Worm (Caenorhabditis elegans): ENCODE measurements around the gene nas-37.

nas-37 gene

ce11 chrX:9932226-9932773, 16.6 kb downstream of the nas-37 start, which contains the start of gene tsp-21:
Gene tsp-21 (plus strand): TSS chrX:9932371.
- TF ChIP-seq mdl-1 (tag; optimal IDR thresholded peaks at IDR 0.05) (peak in 1 of 2 experiments; percentile 71), ceh-82 (tag; optimal IDR thresholded peaks at IDR 0.05) (peak in 2 of 3 experiments; percentile 12 to 87), lir-3 (tag; optimal IDR thresholded peaks at IDR 0.05; ENCODE audit: poor library complexity) (no peak), nhr-76 (tag; optimal IDR thresholded peaks at IDR 0.05) (no peak), efl-1 (optimal IDR thresholded peaks at IDR 0.05) (peak; percentile 19 to 54), efl-1 (GFP tag; optimal IDR thresholded peaks at IDR 0.05 in 1 of 2) (peak in 1 of 2 experiments; percentile 65), xbp-1 (tag; optimal IDR thresholded peaks at IDR 0.05) (peak; percentile 62), jun-1 (tag; optimal IDR thresholded peaks at IDR 0.05) (peak; percentile 82), lin-35 (GFP tag; optimal IDR thresholded peaks at IDR 0.05) (peak; percentile 46 to 82), nhr-20 (tag; optimal IDR thresholded peaks at IDR 0.05) (peak; percentile 80), efl-3 (GFP tag; optimal IDR thresholded peaks at IDR 0.05) (no peak), fkh-8 (tag; optimal IDR thresholded peaks at IDR 0.05) (peak; percentile 32), snu-23 (GFP tag; optimal IDR thresholded peaks at IDR 0.05) (peak; percentile 91), fkh-10 (GFP tag; optimal IDR thresholded peaks at IDR 0.05) (no peak), isw-1 (GFP tag; IDR thresholded peaks at IDR 0.05) (no peak), alr-1 (tag; optimal IDR thresholded peaks at IDR 0.05; ENCODE audit: borderline replicate concordance) (no peak), sox-4 (tag; optimal IDR thresholded peaks at IDR 0.05) (no peak), sup-37 (GFP tag; optimal IDR thresholded peaks at IDR 0.05) (no peak), lin-13 (GFP tag; optimal IDR thresholded peaks at IDR 0.05) (peak; percentile 67), grh-1 (GFP tag; IDR thresholded peaks at IDR 0.05) (0 out of 2 replicates have a peak, but pooled peaks have one; percentile 9), swsn-7 (tag; optimal IDR thresholded peaks at IDR 0.05) (peak; percentile 66), aha-1 (tag; optimal IDR thresholded peaks at IDR 0.05) (no peak), unc-98 (GFP tag; IDR thresholded peaks at IDR 0.05) (no peak), unc-30 (tag; optimal IDR thresholded peaks at IDR 0.05) (no peak), aly-2 (tag; optimal IDR thresholded peaks at IDR 0.05) (no peak), lin-15B (tag; optimal IDR thresholded peaks at IDR 0.05) (no peak), pag-3 (tag; optimal IDR thresholded peaks at IDR 0.05; ENCODE audit: borderline replicate concordance, insufficient read depth) (no peak), hlh-17 (GFP tag; optimal IDR thresholded peaks at IDR 0.05; ENCODE audit: borderline replicate concordance) (no peak), nhr-28 (tag; optimal IDR thresholded peaks at IDR 0.05) (no peak), nhr-237 (tag; optimal IDR thresholded peaks at IDR 0.05) (peak; percentile 71), dpl-1 (GFP tag; optimal IDR thresholded peaks at IDR 0.05) (peak; percentile 6 to 46 (median 21)), hlh-4 (tag; optimal IDR thresholded peaks at IDR 0.05) (no peak), skn-1 (tag; optimal IDR thresholded peaks at IDR 0.05) (peak; percentile 84), ceh-63 (GFP tag; optimal IDR thresholded peaks at IDR 0.05) (no peak), ceh-90 (tag; optimal IDR thresholded peaks at IDR 0.05) (no peak), dsc-1 (tag; optimal IDR thresholded peaks at IDR 0.05) (peak; percentile 11), vab-15 (tag; optimal IDR thresholded peaks at IDR 0.05) (no peak), Y116A8C.19 (tag; optimal IDR thresholded peaks at IDR 0.05; ENCODE audit: borderline replicate concordance) (no peak), elt-2 (tag; optimal IDR thresholded peaks at IDR 0.05) (peak; percentile 38), nhr-11 (tag; optimal IDR thresholded peaks at IDR 0.05) (no peak), rnt-1 (tag; optimal IDR thresholded peaks at IDR 0.05) (peak; percentile 73), lin-14 (GFP tag; optimal IDR thresholded peaks at IDR 0.05) (peak; percentile 94), pax-3 (tag; optimal IDR thresholded peaks at IDR 0.05) (no peak), nhr-77 (tag; optimal IDR thresholded peaks at IDR 0.05) (peak; percentile 77), mab-9 (GFP tag; IDR thresholded peaks at IDR 0.05) (no peak), F16B12.6 (tag; optimal IDR thresholded peaks at IDR 0.05) (no peak), nhr-90 (tag; optimal IDR thresholded peaks at IDR 0.05; ENCODE audit: poor library complexity) (peak; percentile 65), egl-13 (tag; optimal IDR thresholded peaks at IDR 0.05) (no peak), snpc-4 (tag; optimal IDR thresholded peaks at IDR 0.05) (no peak), ceh-8 (GFP tag; optimal IDR thresholded peaks at IDR 0.05) (peak; percentile 53), C16A3.4 (tag; optimal IDR thresholded peaks at IDR 0.05) (peak; percentile 90), mep-1 (tag; optimal IDR thresholded peaks at IDR 0.05) (peak; percentile 88)
